Fruit fly (Drosophila melanogaster) whole organism, embryonic: ENCODE measurements around the gene GstD11.

Source experiments
- CG10147 ChIP-seq: fragments of 200-800 bp; sonication (Bioruptor generic); optimal IDR thresholded peaks from 2 replicates; lab custom pipeline; 2019; ENCODE audit warnings: missing biosample characterization, mild to moderate bottlenecking, missing genetic modification characterization, moderate library complexity
- CG11247 ChIP-seq: fragments of 200-800 bp; sonication (Bioruptor generic); IDR thresholded peaks from 2 replicates; pipeline ENCODE4 v1.3.6; 2022; ENCODE audit warnings: missing biosample characterization, missing genetic modification characterization
- CG12104 ChIP-seq: fragments of 200-800 bp; sonication (Bioruptor generic); optimal IDR thresholded peaks from 3 replicates; lab custom pipeline; 2016; ENCODE audit warnings: missing biosample characterization, missing genetic modification characterization
- CG12219 ChIP-seq: fragments of 200-800 bp; sonication (Bioruptor generic); optimal IDR thresholded peaks from 3 replicates; lab custom pipeline; 2018; ENCODE audit warnings: missing biosample characterization, mild to moderate bottlenecking, missing genetic modification characterization
- CG13287 ChIP-seq: fragments of 200-800 bp; sonication (Bioruptor generic); IDR thresholded peaks from 2 replicates; pipeline ENCODE4 v1.3.6; 2022; ENCODE audit warnings: missing biosample characterization, missing genetic modification characterization; ENCODE audit not compliant: partially characterized antibody
- CG14050 ChIP-seq: fragments of 200-800 bp; sonication (Bioruptor generic); IDR thresholded peaks from 3 replicates; pipeline ENCODE4 v1.3.6; 2022; ENCODE audit warnings: missing biosample characterization, missing genetic modification characterization
- CG1647 ChIP-seq: fragments of 200-800 bp; sonication (Bioruptor generic); optimal IDR thresholded peaks from 3 replicates; lab custom pipeline; 2016; ENCODE audit warnings: missing biosample characterization, missing genetic modification characterization
- CG17186 ChIP-seq: fragments of 200-800 bp; sonication (Bioruptor generic); optimal IDR thresholded peaks from 3 replicates; lab custom pipeline; 2017; ENCODE audit warnings: missing biosample characterization, missing genetic modification reagents, missing genetic modification characterization
- CG1832 ChIP-seq: fragments of 200-800 bp; sonication (Bioruptor generic); optimal IDR thresholded peaks from 2 replicates; lab custom pipeline; 2017; ENCODE audit warnings: missing biosample characterization, mild to moderate bottlenecking, missing genetic modification characterization, inconsistent platforms
- CG18476 ChIP-seq: fragments of 200-800 bp; sonication (Bioruptor generic); optimal IDR thresholded peaks from 2 replicates; lab custom pipeline; 2016; ENCODE audit warnings: missing biosample characterization, mild to moderate bottlenecking, missing genetic modification characterization
- CG34224 ChIP-seq: fragments of 200-800 bp; sonication (Bioruptor generic); IDR thresholded peaks from 3 replicates; pipeline ENCODE4 v1.3.6; 2022; ENCODE audit warnings: missing biosample characterization, missing genetic modification characterization; ENCODE audit not compliant: partially characterized antibody
- CG34376 ChIP-seq: fragments of 200-800 bp; sonication (Bioruptor generic); optimal IDR thresholded peaks from 2 replicates; lab custom pipeline; 2018; ENCODE audit warnings: missing biosample characterization, mild to moderate bottlenecking, missing genetic modification characterization
- CG3995 ChIP-seq: fragments of 200-800 bp; sonication (Bioruptor generic); optimal IDR thresholded peaks from 3 replicates; lab custom pipeline; 2016; ENCODE audit warnings: missing biosample characterization, missing genetic modification characterization
- CG4424 ChIP-seq: fragments of 200-800 bp; sonication (Bioruptor generic); optimal IDR thresholded peaks from 3 replicates; lab custom pipeline; 2016; ENCODE audit warnings: missing biosample characterization, missing genetic modification characterization
- CG6854 ChIP-seq: fragments of 200-800 bp; sonication (Bioruptor generic); optimal IDR thresholded peaks from 3 replicates; lab custom pipeline; 2017; ENCODE audit warnings: missing biosample characterization, mild to moderate bottlenecking, missing genetic modification characterization
- CG7271 ChIP-seq: fragments of 200-800 bp; sonication (Bioruptor generic); optimal IDR thresholded peaks from 2 replicates; lab custom pipeline; 2018; ENCODE audit warnings: missing biosample characterization, mild to moderate bottlenecking, missing genetic modification characterization, moderate library complexity
- CG8924 ChIP-seq: fragments of 200-800 bp; optimal IDR thresholded peaks from 3 replicates; lab custom pipeline; 2019; ENCODE audit warnings: missing biosample characterization, mild to moderate bottlenecking, missing genetic modification characterization, moderate library complexity
- CG9797 ChIP-seq: fragments of 200-800 bp; sonication (Bioruptor generic); optimal IDR thresholded peaks from 3 replicates; lab custom pipeline; 2018; ENCODE audit warnings: missing biosample characterization, mild to moderate bottlenecking, missing genetic modification characterization
- CG9932 ChIP-seq: fragments of 200-800 bp; sonication (Bioruptor generic); IDR thresholded peaks from 2 replicates; pipeline ENCODE4 v1.3.6; 2022; ENCODE audit warnings: missing biosample characterization, missing genetic modification characterization
- CoRest ChIP-seq: fragments of 200-800 bp; sonication (Bioruptor generic); optimal IDR thresholded peaks from 3 replicates; lab custom pipeline; 2018; ENCODE audit warnings: missing biosample characterization, mild to moderate bottlenecking, missing genetic modification characterization, moderate library complexity
- Fer1 ChIP-seq: fragments of 200-800 bp; sonication (Bioruptor generic); optimal IDR thresholded peaks from 2 replicates; lab custom pipeline; 2017; ENCODE audit warnings: missing biosample characterization, mild to moderate bottlenecking, missing genetic modification characterization
- Hsf ChIP-seq: fragments of 200-800 bp; sonication (Bioruptor generic); optimal IDR thresholded peaks from 3 replicates; lab custom pipeline; 2016; ENCODE audit warnings: missing biosample characterization, missing genetic modification characterization
- Jarid2 ChIP-seq: fragments of 200-800 bp; sonication (Bioruptor generic); optimal IDR thresholded peaks from 3 replicates; lab custom pipeline; 2017; ENCODE audit warnings: mild to moderate bottlenecking, missing biosample characterization, missing genetic modification reagents, missing genetic modification characterization
- MESR4 ChIP-seq: fragments of 200-800 bp; sonication (Bioruptor generic); optimal IDR thresholded peaks from 2 replicates; lab custom pipeline; 2018; ENCODE audit warnings: missing biosample characterization, mild to moderate bottlenecking, missing genetic modification characterization, moderate library complexity
- Max ChIP-seq: fragments of 200-800 bp; sonication (Bioruptor generic); optimal IDR thresholded peaks from 2 replicates; lab custom pipeline; 2016; ENCODE audit warnings: missing biosample characterization, mild to moderate bottlenecking, missing genetic modification characterization
- Med ChIP-seq: fragments of 200-800 bp; sonication (Bioruptor generic); peaks from one replicate; lab custom pipeline; 2016; ENCODE audit warnings: missing biosample characterization, missing genetic modification characterization, mild to moderate bottlenecking, inconsistent platforms, moderate library complexity
- Mrtf ChIP-seq: fragments of 200-800 bp; sonication (Bioruptor generic); IDR thresholded peaks from 3 replicates; pipeline ENCODE4 v1.3.6; 2022; ENCODE audit warnings: missing biosample characterization, missing genetic modification characterization
- Nf-YB ChIP-seq: fragments of 200-800 bp; sonication (Bioruptor generic); optimal IDR thresholded peaks from 3 replicates; lab custom pipeline; 2019; ENCODE audit warnings: missing biosample characterization, mild to moderate bottlenecking, missing genetic modification characterization, moderate library complexity
- Pdp1 ChIP-seq, 2 experiments: fragments of 200-800 bp; sonication (Bioruptor generic); optimal IDR thresholded peaks; 3 replicates each; lab custom pipeline; 2016; ENCODE audit warnings: missing biosample characterization in 2 of 2, missing genetic modification characterization in 2 of 2, mild to moderate bottlenecking in 1 of 2, moderate library complexity in 1 of 2
- Rfx ChIP-seq: fragments of 200-800 bp; sonication (Bioruptor generic); IDR thresholded peaks from 2 replicates; pipeline ENCODE4 v1.3.6; 2022; ENCODE audit warnings: missing biosample characterization, missing genetic modification characterization
- Sox100B ChIP-seq: fragments of 200-800 bp; sonication (Bioruptor generic); optimal IDR thresholded peaks from 3 replicates; lab custom pipeline; 2018; ENCODE audit warnings: missing biosample characterization, mild to moderate bottlenecking, missing genetic modification characterization
- Sry-δ ChIP-seq: fragments of 200-800 bp; sonication (Bioruptor generic); optimal IDR thresholded peaks from 2 replicates; lab custom pipeline; 2016; ENCODE audit warnings: missing biosample characterization, missing genetic modification characterization
- TFAM ChIP-seq: fragments of 200-800 bp; sonication (Bioruptor generic); optimal IDR thresholded peaks from 2 replicates; lab custom pipeline; 2017; ENCODE audit warnings: missing biosample characterization, missing genetic modification characterization, inconsistent platforms
- Xbp1 ChIP-seq: fragments of 200-800 bp; sonication (Bioruptor generic); optimal IDR thresholded peaks from 3 replicates; lab custom pipeline; 2016; ENCODE audit warnings: missing biosample characterization, mild to moderate bottlenecking, missing genetic modification characterization
- cato ChIP-seq: fragments of 200-800 bp; sonication (Bioruptor generic); optimal IDR thresholded peaks from 2 replicates; lab custom pipeline; 2016; ENCODE audit warnings: missing biosample characterization, missing genetic modification characterization, borderline replicate concordance
- ci ChIP-seq: fragments of 200-800 bp; sonication (Bioruptor generic); IDR thresholded peaks from 3 replicates; pipeline ENCODE4 v1.3.6; 2022; ENCODE audit warnings: missing biosample characterization, missing genetic modification characterization
- dysf ChIP-seq: fragments of 200-800 bp; sonication (Bioruptor generic); IDR thresholded peaks from 3 replicates; pipeline ENCODE4 v1.3.6; 2022; ENCODE audit warnings: missing biosample characterization, missing genetic modification characterization
- hbn ChIP-seq: fragments of 200-800 bp; sonication (Bioruptor generic); IDR thresholded peaks from 2 replicates; pipeline ENCODE4 v1.3.6; 2022; ENCODE audit warnings: missing biosample characterization, missing genetic modification characterization; ENCODE audit not compliant: partially characterized antibody
- ind ChIP-seq: fragments of 200-800 bp; sonication (Bioruptor generic); optimal IDR thresholded peaks from 3 replicates; lab custom pipeline; 2016; ENCODE audit warnings: missing biosample characterization, missing genetic modification characterization
- kni ChIP-seq: fragments of 200-800 bp; sonication (Bioruptor generic); optimal IDR thresholded peaks from 3 replicates; lab custom pipeline; 2017; ENCODE audit warnings: mild to moderate bottlenecking, missing biosample characterization, missing genetic modification reagents, missing genetic modification characterization
- nom ChIP-seq: fragments of 200-800 bp; sonication (Bioruptor generic); optimal IDR thresholded peaks from 2 replicates; lab custom pipeline; 2017; ENCODE audit warnings: missing biosample characterization, missing genetic modification characterization, mild to moderate bottlenecking, moderate library complexity, missing genetic modification reagents
- p53 ChIP-seq: fragments of 200-800 bp; sonication (Bioruptor generic); optimal IDR thresholded peaks from 2 replicates; lab custom pipeline; 2016; ENCODE audit warnings: missing biosample characterization, missing genetic modification characterization
- schlank ChIP-seq: fragments of 200-800 bp; sonication (Bioruptor generic); optimal IDR thresholded peaks from 2 replicates; lab custom pipeline; 2018; ENCODE audit warnings: missing biosample characterization, mild to moderate bottlenecking, missing genetic modification characterization
- stwl ChIP-seq: fragments of 200-800 bp; sonication (Bioruptor generic); optimal IDR thresholded peaks from 3 replicates; lab custom pipeline; 2018; ENCODE audit warnings: missing biosample characterization, mild to moderate bottlenecking, missing genetic modification characterization, moderate library complexity
- tll ChIP-seq, 2 experiments: fragments of 200-800 bp in 1 of 2; fragments of >200 bp in 1 of 2; sonication (Bioruptor generic) in 1 of 2; optimal IDR thresholded peaks; 2 replicates each; lab custom pipeline; 2017 to 2019; ENCODE audit warnings: missing biosample characterization in 2 of 2, missing genetic modification characterization in 2 of 2, mild to moderate bottlenecking in 1 of 2, moderate library complexity in 1 of 2
- tx ChIP-seq: fragments of 200-800 bp; sonication (Bioruptor generic); optimal IDR thresholded peaks from 2 replicates; lab custom pipeline; 2016; ENCODE audit warnings: missing biosample characterization, missing genetic modification characterization
- usp ChIP-seq: fragments of >200 bp; optimal IDR thresholded peaks from 2 replicates; lab custom pipeline; 2017; ENCODE audit warnings: missing biosample characterization, missing genetic modification characterization

GstD11 gene

DNA sequence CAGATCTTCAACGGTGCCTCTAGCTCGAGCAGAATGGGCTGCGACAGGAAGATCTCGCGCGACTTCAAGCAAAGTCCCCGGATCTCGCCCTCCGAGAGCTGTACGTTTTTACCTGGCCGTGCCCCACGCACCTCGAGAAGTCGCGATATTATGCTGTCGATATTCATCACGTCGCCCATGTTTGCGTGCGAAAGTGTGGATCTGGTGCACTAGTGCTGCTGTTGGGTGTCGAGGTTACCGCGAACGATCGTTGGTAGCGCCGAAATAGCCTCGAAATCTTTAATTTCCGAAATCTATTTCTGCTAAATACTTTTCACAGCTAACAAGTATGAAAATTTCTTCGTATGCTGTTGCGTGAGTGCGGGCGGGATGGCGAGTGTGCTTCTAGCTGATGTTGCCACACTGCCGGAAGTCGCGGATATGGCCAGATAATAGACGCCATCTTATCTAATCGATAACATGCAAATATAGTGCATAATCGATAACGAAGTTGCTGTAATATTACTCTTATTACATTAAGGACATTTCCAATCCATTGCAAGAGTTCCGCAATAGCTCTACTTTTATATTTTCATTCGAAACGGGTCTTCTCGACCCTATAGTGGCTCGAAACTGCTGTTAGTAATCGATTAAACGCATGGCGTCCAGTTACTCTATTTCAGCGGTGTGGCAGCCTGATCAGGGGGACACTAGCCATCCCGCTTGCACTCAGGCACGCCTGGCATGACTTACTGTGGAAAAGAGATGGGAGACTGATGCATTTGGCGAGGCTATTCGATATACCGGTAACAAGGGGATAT, 42.6 kb downstream of the GstD11 start, which contains the start of gene Pp1-87B (continued):
- TF ChIP-seq Max (GFP tag; lab: Kevin White, UChicago): peak; percentile 27
- no peak for TF ChIP-seq CG9932 (GFP tag; lab: Robert Waterston, UW)
- TF ChIP-seq CG10147 (GFP tag; lab: Kevin White, UChicago): no peak
- no peak for TF ChIP-seq cato
- no peak for TF ChIP-seq CG11247
- no peak for TF ChIP-seq CG14050 (GFP tag; lab: Robert Waterston, UW)
- peak; percentile 13 for TF ChIP-seq Nf-YB (GFP tag; lab: Kevin White, UChicago)
- TF ChIP-seq CG4424 (GFP tag; lab: Kevin White, UChicago): peak; percentile 8
- TF ChIP-seq dysf (GFP tag; lab: Robert Waterston, UW): 0 out of 3 replicates have a peak, but pooled peaks have one; percentile 7
- peak; percentile 14 for TF ChIP-seq Fer1 (GFP tag; lab: Kevin White, UChicago)
- TF ChIP-seq Xbp1: peak; percentile 4
- no peak for TF ChIP-seq CG34224 (GFP tag; lab: Robert Waterston, UW)
- TF ChIP-seq ind (GFP tag; lab: Kevin White, UChicago): no peak
- TF ChIP-seq Pdp1 (GFP tag; optimal IDR thresholded peaks at IDR 0.05; lab: Kevin White, UChicago): peak in 1 of 2 experiments; percentile 73
- peak; percentile 38 for TF ChIP-seq CG3995
- TF ChIP-seq Hsf (GFP tag; lab: Kevin White, UChicago): peak; percentile 13
- peak; percentile 63 for TF ChIP-seq CoRest (tag; lab: Kevin White, UChicago)
- peak; percentile 54 for TF ChIP-seq CG17186 (GFP tag; lab: Kevin White, UChicago)
- TF ChIP-seq CG8924 (tag; lab: Kevin White, UChicago): peak; percentile 43
- TF ChIP-seq hbn (GFP tag; lab: Robert Waterston, UW): 0 out of 2 replicates have a peak, but pooled peaks have one; percentile 28
- no peak for TF ChIP-seq CG12219 (GFP tag; lab: Kevin White, UChicago)
- TF ChIP-seq CG12104 (GFP tag; lab: Kevin White, UChicago): peak; percentile 36
- TF ChIP-seq CG18476 (GFP tag; lab: Kevin White, UChicago): no peak
- TF ChIP-seq CG1647: no peak
- TF ChIP-seq usp (GFP tag; lab: Kevin White, UChicago): no peak
- TF ChIP-seq Jarid2: no peak
- TF ChIP-seq Rfx (GFP tag; lab: Robert Waterston, UW): no peak
- TF ChIP-seq stwl (tag; lab: Kevin White, UChicago): peak; percentile 46
- no peak for TF ChIP-seq CG13287 (GFP tag; lab: Robert Waterston, UW)
- TF ChIP-seq Sry-δ (GFP tag; lab: Kevin White, UChicago): peak; percentile 75
- TF ChIP-seq Med: peak; percentile 76
- no peak for TF ChIP-seq schlank
- TF ChIP-seq kni (GFP tag; lab: Kevin White, UChicago): peak; percentile 70
- TF ChIP-seq nom (GFP tag; lab: Kevin White, UChicago): no peak
- no peak for TF ChIP-seq CG6854 (GFP tag; lab: Kevin White, UChicago)
- peak; percentile 14 for TF ChIP-seq p53 (GFP tag; lab: Kevin White, UChicago)
- TF ChIP-seq tll (GFP tag; optimal IDR thresholded peaks at IDR 0.05; lab: Kevin White, UChicago): peak; percentile 40 to 98
- TF ChIP-seq MESR4 (GFP tag; lab: Kevin White, UChicago): peak; percentile 98
- no peak for TF ChIP-seq tx (GFP tag; lab: Kevin White, UChicago)
- peak; percentile 95 for TF ChIP-seq CG1832 (GFP tag; lab: Kevin White, UChicago)
- TF ChIP-seq ci (GFP tag; lab: Robert Waterston, UW): 0 out of 3 replicates have a peak, but pooled peaks have one; percentile 5
- peak; percentile 9 for TF ChIP-seq CG34376
- no peak for TF ChIP-seq TFAM (GFP tag; lab: Kevin White, UChicago)
- no peak for TF ChIP-seq Sox100B (GFP tag; lab: Kevin White, UChicago)
- no peak for TF ChIP-seq CG7271 (tag; lab: Kevin White, UChicago)
- TF ChIP-seq Mrtf (GFP tag; lab: Robert Waterston, UW): no peak
- peak; percentile 49 for TF ChIP-seq CG9797
